Fruit fly (Drosophila melanogaster) whole organism, embryonic: ENCODE measurements around the gene CG44261.

ENCODE experiments used
- Aef1 ChIP-seq: fragments of 200-800 bp; sonication (Bioruptor generic); IDR thresholded peaks from 3 replicates; pipeline ENCODE4 v1.3.6; 2022; ENCODE audit warnings: missing biosample characterization, missing genetic modification characterization
- Blimp-1 ChIP-seq: fragments of 200-800 bp; sonication (Bioruptor generic); optimal IDR thresholded peaks from 3 replicates; lab custom pipeline; 2018; ENCODE audit warnings: missing biosample characterization, missing genetic modification characterization, mild to moderate bottlenecking, moderate library complexity, missing genetic modification reagents
- CG10147 ChIP-seq: fragments of 200-800 bp; sonication (Bioruptor generic); optimal IDR thresholded peaks from 2 replicates; lab custom pipeline; 2019; ENCODE audit warnings: missing biosample characterization, mild to moderate bottlenecking, missing genetic modification characterization, moderate library complexity
- CG10979 ChIP-seq: fragments of 200-800 bp; sonication (Bioruptor generic); optimal IDR thresholded peaks from 2 replicates; lab custom pipeline; 2018; ENCODE audit warnings: missing biosample characterization, mild to moderate bottlenecking, missing genetic modification characterization, moderate library complexity
- CG11504 ChIP-seq: fragments of 200-800 bp; sonication (Bioruptor generic); optimal IDR thresholded peaks from 3 replicates; lab custom pipeline; 2019; ENCODE audit warnings: missing biosample characterization, mild to moderate bottlenecking, missing genetic modification characterization, moderate library complexity
- CG12769 ChIP-seq: fragments of 200-800 bp; sonication (Bioruptor generic); optimal IDR thresholded peaks from 2 replicates; lab custom pipeline; 2019; ENCODE audit warnings: missing biosample characterization, mild to moderate bottlenecking, missing genetic modification characterization, moderate library complexity
- CG17829 ChIP-seq: fragments of 200-800 bp; optimal IDR thresholded peaks from 2 replicates; lab custom pipeline; 2019; ENCODE audit warnings: missing biosample characterization, mild to moderate bottlenecking, missing genetic modification characterization, moderate library complexity
- CG42726 ChIP-seq: fragments of 200-800 bp; sonication (Bioruptor generic); IDR thresholded peaks from 2 replicates; pipeline ENCODE4 v1.3.6; 2022; ENCODE audit warnings: missing biosample characterization, missing genetic modification characterization; ENCODE audit not compliant: partially characterized antibody
- CG4617 ChIP-seq: fragments of 200-800 bp; sonication (Bioruptor generic); optimal IDR thresholded peaks from 3 replicates; lab custom pipeline; 2016; ENCODE audit warnings: missing biosample characterization, missing genetic modification characterization, borderline replicate concordance
- CG4730 ChIP-seq: fragments of 200-800 bp; sonication (Bioruptor generic); IDR thresholded peaks from 2 replicates; pipeline ENCODE4 v1.3.6; 2022; ENCODE audit warnings: missing biosample characterization, missing genetic modification characterization
- CG6791 ChIP-seq: fragments of 200-800 bp; sonication (Bioruptor generic); IDR thresholded peaks from 3 replicates; pipeline ENCODE4 v1.3.6; 2022; ENCODE audit warnings: missing biosample characterization, missing genetic modification characterization; ENCODE audit not compliant: partially characterized antibody
- CG9437 ChIP-seq: fragments of 200-800 bp; sonication (Bioruptor generic); optimal IDR thresholded peaks from 2 replicates; lab custom pipeline; 2018; ENCODE audit warnings: missing biosample characterization, mild to moderate bottlenecking, missing genetic modification characterization
- CG9727 ChIP-seq: fragments of 200-800 bp; sonication (Bioruptor generic); optimal IDR thresholded peaks from 3 replicates; lab custom pipeline; 2017; ENCODE audit warnings: missing biosample characterization, mild to moderate bottlenecking, missing genetic modification characterization
- CG9817 ChIP-seq: fragments of 200-800 bp; sonication (Bioruptor generic); optimal IDR thresholded peaks from 2 replicates; lab custom pipeline; 2018; ENCODE audit warnings: missing biosample characterization, mild to moderate bottlenecking, missing genetic modification characterization, moderate library complexity
- CHES-1-like ChIP-seq: fragments of 200-800 bp; sonication (Bioruptor generic); optimal IDR thresholded peaks from 2 replicates; lab custom pipeline; 2016; ENCODE audit warnings: missing biosample characterization, missing genetic modification characterization
- D ChIP-seq, 2 experiments: fragments of 200-800 bp in 1 of 2; fragments of >200 bp in 1 of 2; sonication (Bioruptor generic) in 1 of 2; optimal IDR thresholded peaks; 2 replicates in 1 of 2; 3 replicates in 1 of 2; lab custom pipeline; 2017; ENCODE audit warnings: mild to moderate bottlenecking in 1 of 2, missing biosample characterization in 1 of 2, missing genetic modification characterization in 1 of 2, missing genetic modification reagents in 1 of 2
- Gug ChIP-seq: fragments of 200-800 bp; sonication (Bioruptor generic); IDR thresholded peaks from 4 replicates; pipeline ENCODE4 v1.3.6; 2022; ENCODE audit warnings: missing biosample characterization, missing genetic modification characterization
- HLH4C ChIP-seq: fragments of 200-800 bp; sonication (Bioruptor generic); IDR thresholded peaks from 3 replicates; pipeline ENCODE4 v1.3.6; 2022; ENCODE audit warnings: missing biosample characterization, missing genetic modification characterization; ENCODE audit not compliant: partially characterized antibody
- HLH54F ChIP-seq: fragments of 200-800 bp; sonication (Bioruptor generic); optimal IDR thresholded peaks from 3 replicates; lab custom pipeline; 2016; ENCODE audit warnings: missing biosample characterization, missing genetic modification characterization
- Lhr ChIP-seq: fragments of 200-800 bp; sonication (Bioruptor generic); optimal IDR thresholded peaks from 3 replicates; lab custom pipeline; 2017; ENCODE audit warnings: mild to moderate bottlenecking, missing biosample characterization, missing genetic modification reagents, missing genetic modification characterization
- MESR4 ChIP-seq: fragments of 200-800 bp; sonication (Bioruptor generic); optimal IDR thresholded peaks from 2 replicates; lab custom pipeline; 2018; ENCODE audit warnings: missing biosample characterization, mild to moderate bottlenecking, missing genetic modification characterization, moderate library complexity
- Neu2 ChIP-seq: fragments of 200-800 bp; sonication (Bioruptor generic); optimal IDR thresholded peaks from 3 replicates; lab custom pipeline; 2016; ENCODE audit warnings: missing biosample characterization, missing genetic modification characterization, borderline replicate concordance
- Ravus ChIP-seq: fragments of 200-800 bp; sonication (Bioruptor generic); IDR thresholded peaks from 2 replicates; pipeline ENCODE4 v1.3.6; 2022; ENCODE audit warnings: missing biosample characterization, missing genetic modification characterization
- Side ChIP-seq: fragments of 200-800 bp; sonication (Bioruptor generic); optimal IDR thresholded peaks from 2 replicates; lab custom pipeline; 2016; ENCODE audit warnings: missing biosample characterization, missing genetic modification characterization
- Sox102F ChIP-seq: fragments of 200-800 bp; sonication (Bioruptor generic); optimal IDR thresholded peaks from 2 replicates; lab custom pipeline; 2018; ENCODE audit warnings: missing biosample characterization, mild to moderate bottlenecking, missing genetic modification characterization, moderate library complexity
- YL-1 ChIP-seq: fragments of 200-800 bp; sonication (Bioruptor generic); optimal IDR thresholded peaks from 3 replicates; lab custom pipeline; 2017; ENCODE audit warnings: missing biosample characterization, mild to moderate bottlenecking, missing genetic modification characterization
- amos ChIP-seq: fragments of 200-800 bp; sonication (Bioruptor generic); IDR thresholded peaks from 2 replicates; pipeline ENCODE4 v1.3.6; 2022; ENCODE audit warnings: missing biosample characterization, missing genetic modification characterization; ENCODE audit not compliant: partially characterized antibody
- ara ChIP-seq: fragments of 200-800 bp; sonication (Bioruptor generic); IDR thresholded peaks from 2 replicates; pipeline ENCODE4 v1.3.6; 2022; ENCODE audit warnings: missing biosample characterization, missing genetic modification characterization
- ato ChIP-seq: fragments of 200-800 bp; sonication (Bioruptor generic); IDR thresholded peaks from 2 replicates; pipeline ENCODE4 v1.3.6; 2022; ENCODE audit warnings: missing biosample characterization, missing genetic modification characterization; ENCODE audit not compliant: partially characterized antibody
- bowl ChIP-seq: fragments of 200-800 bp; sonication (Bioruptor generic); IDR thresholded peaks from 2 replicates; pipeline ENCODE4 v1.3.6; 2022; ENCODE audit warnings: missing biosample characterization, missing genetic modification characterization
- cato ChIP-seq: fragments of 200-800 bp; sonication (Bioruptor generic); optimal IDR thresholded peaks from 2 replicates; lab custom pipeline; 2016; ENCODE audit warnings: missing biosample characterization, missing genetic modification characterization, borderline replicate concordance
- chif ChIP-seq, 2 experiments: fragments of 200-800 bp; sonication (Bioruptor generic); optimal IDR thresholded peaks; 3 replicates each; lab custom pipeline; 2016; ENCODE audit warnings: missing biosample characterization in 2 of 2, missing genetic modification characterization in 2 of 2
- da ChIP-seq: fragments of 200-800 bp; sonication (Bioruptor generic); optimal IDR thresholded peaks from 2 replicates; lab custom pipeline; 2016; ENCODE audit warnings: missing biosample characterization, missing genetic modification characterization
- dimm ChIP-seq: fragments of 200-800 bp; sonication (Bioruptor generic); IDR thresholded peaks from 2 replicates; pipeline ENCODE4 v1.3.6; 2022; ENCODE audit warnings: missing biosample characterization, missing genetic modification characterization
- eve ChIP-seq, 2 experiments: fragments of >200 bp; optimal IDR thresholded peaks; 2 replicates each; lab custom pipeline; 2017; ENCODE audit warnings: missing biosample characterization in 2 of 2, missing genetic modification characterization in 2 of 2
- ewg ChIP-seq: fragments of 200-800 bp; sonication (Bioruptor generic); optimal IDR thresholded peaks from 3 replicates; lab custom pipeline; 2017; ENCODE audit warnings: mild to moderate bottlenecking, missing biosample characterization, missing genetic modification reagents, missing genetic modification characterization
- exex ChIP-seq: fragments of 200-800 bp; sonication (Bioruptor generic); optimal IDR thresholded peaks from 4 replicates; lab custom pipeline; 2018; ENCODE audit warnings: missing biosample characterization, mild to moderate bottlenecking, missing genetic modification characterization, moderate library complexity
- fd3F ChIP-seq: fragments of 200-800 bp; sonication (Bioruptor generic); optimal IDR thresholded peaks from 2 replicates; lab custom pipeline; 2018; ENCODE audit warnings: missing biosample characterization, mild to moderate bottlenecking, missing genetic modification characterization, moderate library complexity
- gfzf ChIP-seq: fragments of 200-800 bp; sonication (Bioruptor generic); optimal IDR thresholded peaks from 2 replicates; lab custom pipeline; 2016; ENCODE audit warnings: missing biosample characterization, mild to moderate bottlenecking, missing genetic modification characterization, moderate library complexity
- ham ChIP-seq: fragments of 200-800 bp; sonication (Bioruptor generic); IDR thresholded peaks from 2 replicates; pipeline ENCODE4 v1.3.6; 2022; ENCODE audit warnings: missing biosample characterization, missing genetic modification characterization
- inv ChIP-seq: fragments of 200-800 bp; sonication (Bioruptor generic); IDR thresholded peaks from 2 replicates; pipeline ENCODE4 v1.3.6; 2022; ENCODE audit warnings: missing biosample characterization, missing genetic modification characterization; ENCODE audit not compliant: partially characterized antibody
- pum ChIP-seq: fragments of 200-800 bp; sonication (Bioruptor generic); optimal IDR thresholded peaks from 2 replicates; lab custom pipeline; 2016; ENCODE audit warnings: missing biosample characterization, missing genetic modification characterization
- row ChIP-seq: fragments of 200-800 bp; sonication (Bioruptor generic); IDR thresholded peaks from 3 replicates; pipeline ENCODE4 v1.3.6; 2022; ENCODE audit warnings: missing biosample characterization, missing genetic modification characterization
- tin ChIP-seq: fragments of 200-800 bp; sonication (Bioruptor generic); optimal IDR thresholded peaks from 3 replicates; lab custom pipeline; 2016; ENCODE audit warnings: missing biosample characterization, missing genetic modification characterization
- twi ChIP-seq: fragments of 200-800 bp; optimal IDR thresholded peaks from 2 replicates; lab custom pipeline; 2019; ENCODE audit warnings: missing biosample characterization, mild to moderate bottlenecking, missing genetic modification characterization, moderate library complexity
- unc-4 ChIP-seq: fragments of 200-800 bp; sonication (Bioruptor generic); IDR thresholded peaks from 2 replicates; pipeline ENCODE4 v1.3.6; 2022; ENCODE audit warnings: missing biosample characterization, missing genetic modification characterization; ENCODE audit not compliant: partially characterized antibody
- usp ChIP-seq: fragments of >200 bp; optimal IDR thresholded peaks from 2 replicates; lab custom pipeline; 2017; ENCODE audit warnings: missing biosample characterization, missing genetic modification characterization

Gene CG44261

dm6 chr3R:9401127-9401603 is 6.8 kb downstream of the CG44261 start, which contains the start of the genes RpL34b and CG8132 (continued):
- peak; percentile 94 for TF ChIP-seq MESR4 (GFP tag; lab: Kevin White, UChicago)
- TF ChIP-seq unc-4: peak; percentile 30; the same call in 1 of the 2 replicates
- TF ChIP-seq eve (GFP tag; optimal IDR thresholded peaks at IDR 0.05; lab: Kevin White, UChicago): peak in 1 of 2 experiments; percentile 0
- TF ChIP-seq Side (GFP tag; lab: Kevin White, UChicago): peak; percentile 95
- TF ChIP-seq CG10979: peak; percentile 89
- TF ChIP-seq ham: peak; percentile 94
- peak; percentile 89 for TF ChIP-seq CG4730
- no peak; the same call in 2 of the 3 replicates for TF ChIP-seq CG6791 (GFP tag; lab: Robert Waterston, UW)
- TF ChIP-seq HLH4C (GFP tag; lab: Robert Waterston, UW): peak; percentile 19; the same call in 1 of the 3 replicates
- TF ChIP-seq pum: peak; percentile 98
- peak; percentile 82 for TF ChIP-seq cato
- TF ChIP-seq Blimp-1: peak; percentile 91
- peak; percentile 45 for TF ChIP-seq gfzf (GFP tag; lab: Kevin White, UChicago)
- peak; percentile 82 for TF ChIP-seq CG9437 (GFP tag; lab: Kevin White, UChicago)
- peak; percentile 95 for TF ChIP-seq da
- TF ChIP-seq CHES-1-like (GFP tag; lab: Kevin White, UChicago): peak; percentile 96
- TF ChIP-seq CG17829 (tag; lab: Kevin White, UChicago): peak; percentile 96
- no peak for TF ChIP-seq D (optimal IDR thresholded peaks at IDR 0.05; lab: Kevin White, UChicago)
- peak; percentile 83 for TF ChIP-seq D (GFP tag; optimal IDR thresholded peaks at IDR 0.05; lab: Kevin White, UChicago)
- peak; percentile 97 for TF ChIP-seq Aef1 (GFP tag; lab: Robert Waterston, UW)
- peak; percentile 97 for TF ChIP-seq HLH54F (GFP tag; lab: Kevin White, UChicago)
- peak; percentile 79 for TF ChIP-seq Ravus (GFP tag; lab: Robert Waterston, UW)
- peak; percentile 88 for TF ChIP-seq Neu2 (GFP tag; lab: Kevin White, UChicago)
- TF ChIP-seq CG11504: peak; percentile 93
- peak; percentile 48; the same call in 1 of the 2 replicates for TF ChIP-seq CG42726 (GFP tag; lab: Robert Waterston, UW)
- TF ChIP-seq ara (GFP tag; lab: Robert Waterston, UW): peak; percentile 92
- peak; percentile 95 for TF ChIP-seq fd3F (GFP tag; lab: Kevin White, UChicago)
- TF ChIP-seq dimm (GFP tag; lab: Robert Waterston, UW): peak; percentile 50
- no peak for TF ChIP-seq usp (GFP tag; lab: Kevin White, UChicago)
- TF ChIP-seq chif (GFP tag; optimal IDR thresholded peaks at IDR 0.05; lab: Kevin White, UChicago): peak; percentile 94 to 97
- peak; percentile 94 for TF ChIP-seq CG10147
- peak; percentile 90 for TF ChIP-seq ewg
- peak; percentile 94 for TF ChIP-seq Sox102F (GFP tag; lab: Kevin White, UChicago)
- peak; percentile 92 for TF ChIP-seq twi (tag; lab: Kevin White, UChicago)
- peak; percentile 34; the same call in 1 of the 2 replicates for TF ChIP-seq inv (GFP tag; lab: Robert Waterston, UW)
- TF ChIP-seq Gug (GFP tag; lab: Robert Waterston, UW): peak; percentile 98
- peak; percentile 16; the same call in 1 of the 2 replicates for TF ChIP-seq ato (GFP tag; lab: Robert Waterston, UW)
- peak; percentile 97 for TF ChIP-seq Lhr
- TF ChIP-seq row (GFP tag; lab: Robert Waterston, UW): peak; percentile 97
- TF ChIP-seq CG12769 (tag; lab: Kevin White, UChicago): no peak
- TF ChIP-seq CG9817 (tag; lab: Kevin White, UChicago): peak; percentile 98
- TF ChIP-seq tin (GFP tag; lab: Kevin White, UChicago): peak; percentile 95
- TF ChIP-seq YL-1 (GFP tag; lab: Kevin White, UChicago): peak; percentile 100
- TF ChIP-seq CG4617 (GFP tag; lab: Kevin White, UChicago): peak; percentile 99
- TF ChIP-seq CG9727 (GFP tag; lab: Kevin White, UChicago): peak; percentile 96
- peak; percentile 91 for TF ChIP-seq exex (tag; lab: Kevin White, UChicago)
- peak; percentile 69 for TF ChIP-seq amos (GFP tag; lab: Robert Waterston, UW)
- peak; percentile 81 for TF ChIP-seq bowl
